Worm (Caenorhabditis elegans): ENCODE data around the gene alkb-8.

ce11 chrIII:3677378-3677777, 31.8 kb upstream of the alkb-8 start:
- TF ChIP-seq F49E8.2 (tag; optimal IDR thresholded peaks at IDR 0.05; ENCODE audit: insufficient read depth) (no peak), pha-4 (tag; optimal IDR thresholded peaks at IDR 0.05) (no peak), madf-6 (GFP tag; IDR thresholded peaks at IDR 0.05) (no peak), tlf-1 (GFP tag; optimal IDR thresholded peaks at IDR 0.05) (no peak), nhr-90 (tag; optimal IDR thresholded peaks at IDR 0.05) (no peak), nfya-1 (tag; optimal IDR thresholded peaks at IDR 0.05; ENCODE audit: borderline replicate concordance, insufficient read depth) (no peak), ztf-18 (tag; optimal IDR thresholded peaks at IDR 0.05) (no peak), ets-4 (GFP tag; optimal IDR thresholded peaks at IDR 0.05) (no peak), ztf-22 (GFP tag; optimal IDR thresholded peaks at IDR 0.05) (no peak)

Data from whole organism, young adult.